Worm (Caenorhabditis elegans) whole organism, L2 larva: ENCODE results near the gene M02B7.7.

Source experiments
- blmp-1 ChIP-seq: sonication (generic microtip); optimal IDR thresholded peaks from 2 replicates; lab custom pipeline; 2017; ENCODE audit warnings: missing genetic modification characterization, mild to moderate bottlenecking, missing compliant biosample characterization, antibody characterized with exemption, moderate library complexity; ENCODE audit not compliant: insufficient read depth
- gmeb-1 ChIP-seq: fragments of 150-350 bp; optimal IDR thresholded peaks from 2 replicates; lab custom pipeline; 2014; ENCODE audit warnings: missing biosample characterization, missing genetic modification characterization
- lsy-2 ChIP-seq, 2 experiments: fragments of 150-350 bp in 1 of 2; sonication (generic microtip) in 1 of 2; optimal IDR thresholded peaks; 2 replicates each; lab custom pipeline; 2014 to 2017; ENCODE audit warnings: missing biosample characterization in 2 of 2, missing genetic modification characterization in 2 of 2
- nhr-12 ChIP-seq: fragments of 150-350 bp; optimal IDR thresholded peaks from 2 replicates; lab custom pipeline; 2014; ENCODE audit warnings: missing biosample characterization, missing genetic modification characterization
- sem-4 ChIP-seq: fragments of 150-350 bp; optimal IDR thresholded peaks from 2 replicates; lab custom pipeline; 2014; ENCODE audit warnings: missing biosample characterization, missing genetic modification reagents, missing genetic modification characterization
- snpc-4 ChIP-seq: fragments of 150-350 bp; optimal IDR thresholded peaks from 2 replicates; lab custom pipeline; 2014; ENCODE audit warnings: missing biosample characterization, missing genetic modification characterization
- unc-55 ChIP-seq: fragments of 150-350 bp; sonication (generic microtip); optimal IDR thresholded peaks from 3 replicates; lab custom pipeline; 2014; ENCODE audit warnings: missing biosample characterization, missing genetic modification reagents, missing genetic modification characterization

ce11 chrIV:3783910-3784309 is 23.1 kb downstream of the M02B7.7 start, which contains the start of gene glct-6:
- TF ChIP-seq sem-4 (tag; lab: Kevin White, UChicago) (no peak), gmeb-1 (tag; lab: Kevin White, UChicago) (no peak), snpc-4 (no peak), unc-55 (GFP tag; lab: Kevin White, UChicago) (no peak), lsy-2 (tag; optimal IDR thresholded peaks at IDR 0.05; lab: Kevin White, UChicago) (no peak), blmp-1 (tag; lab: Kevin White, UChicago) (no peak), nhr-12 (no peak)
